Worm (Caenorhabditis elegans) whole organism, mixed stage, embryonic: Measurements from ENCODE around the gene F10C1.9.

Experiments
- M03D4.4 ChIP-seq: sonication (generic microtip); optimal IDR thresholded peaks from 2 replicates; lab custom pipeline; 2017; ENCODE audit warnings: mild to moderate bottlenecking, missing genetic modification characterization, missing compliant biosample characterization
- bed-3 ChIP-seq: fragments of 200-800 bp; sonication (Bioruptor generic); optimal IDR thresholded peaks from 3 replicates; lab custom pipeline; 2018; ENCODE audit warnings: mild to moderate bottlenecking, missing genetic modification characterization, moderate library complexity, missing compliant biosample characterization
- blmp-1 ChIP-seq: fragments of 150-350 bp; optimal IDR thresholded peaks from 2 replicates; lab custom pipeline; 2014; ENCODE audit warnings: missing biosample characterization, missing genetic modification characterization
- ceh-39 ChIP-seq: fragments of 150-350 bp; optimal IDR thresholded peaks from 2 replicates; lab custom pipeline; 2014; ENCODE audit warnings: missing biosample characterization, missing genetic modification characterization
- ceh-43 ChIP-seq: fragments of 200-800 bp; sonication (Bioruptor generic); optimal IDR thresholded peaks from 2 replicates; lab custom pipeline; 2018; ENCODE audit warnings: mild to moderate bottlenecking, missing genetic modification characterization, moderate library complexity, missing compliant biosample characterization
- ceh-83 ChIP-seq: fragments of 200-800 bp; sonication (Bioruptor generic); optimal IDR thresholded peaks from 2 replicates; lab custom pipeline; 2018; ENCODE audit warnings: mild to moderate bottlenecking, missing genetic modification characterization, missing compliant biosample characterization
- ces-1 ChIP-seq: fragments of 150-350 bp; optimal IDR thresholded peaks from 2 replicates; lab custom pipeline; 2014; ENCODE audit warnings: missing biosample characterization, missing genetic modification reagents, missing genetic modification characterization
- cnd-1 ChIP-seq: fragments of 200-800 bp; sonication (Bioruptor generic); optimal IDR thresholded peaks from 2 replicates; lab custom pipeline; 2018; ENCODE audit warnings: mild to moderate bottlenecking, missing genetic modification characterization, missing compliant biosample characterization
- drap-1 ChIP-seq: fragments of 200-800 bp; sonication (Bioruptor generic); optimal IDR thresholded peaks from 3 replicates; lab custom pipeline; 2018; ENCODE audit warnings: mild to moderate bottlenecking, missing genetic modification characterization, missing compliant biosample characterization
- elt-1 ChIP-seq: sonication (generic microtip); optimal IDR thresholded peaks from 2 replicates; lab custom pipeline; 2017; ENCODE audit warnings: missing genetic modification characterization, mild to moderate bottlenecking, missing compliant biosample characterization, antibody characterized with exemption, moderate library complexity, borderline replicate concordance; ENCODE audit not compliant: insufficient read depth
- flh-1 ChIP-seq: fragments of 200-800 bp; sonication (Bioruptor generic); optimal IDR thresholded peaks from 2 replicates; lab custom pipeline; 2018; ENCODE audit warnings: mild to moderate bottlenecking, missing genetic modification characterization, moderate library complexity, missing compliant biosample characterization
- ham-2 ChIP-seq: fragments of 200-800 bp; sonication (Bioruptor generic); optimal IDR thresholded peaks from 2 replicates; lab custom pipeline; 2018; ENCODE audit warnings: mild to moderate bottlenecking, missing genetic modification characterization, missing compliant biosample characterization
- hlh-1 ChIP-seq: fragments of 150-350 bp; optimal IDR thresholded peaks from 2 replicates; lab custom pipeline; 2014; ENCODE audit warnings: missing biosample characterization, missing genetic modification reagents, missing genetic modification characterization
- lin-13 ChIP-seq: fragments of 150-350 bp; optimal IDR thresholded peaks from 2 replicates; lab custom pipeline; 2014; ENCODE audit warnings: missing biosample characterization, missing genetic modification characterization
- lin-32 ChIP-seq: fragments of 200-800 bp; sonication (Bioruptor generic); optimal IDR thresholded peaks from 2 replicates; lab custom pipeline; 2018; ENCODE audit warnings: mild to moderate bottlenecking, missing genetic modification characterization, missing compliant biosample characterization
- lsy-2 ChIP-seq: fragments of 150-350 bp; optimal IDR thresholded peaks from 2 replicates; lab custom pipeline; 2014; ENCODE audit warnings: missing biosample characterization, missing genetic modification characterization
- mab-5 ChIP-seq: fragments of 150-350 bp; optimal IDR thresholded peaks from 2 replicates; lab custom pipeline; 2014; ENCODE audit warnings: missing biosample characterization, missing genetic modification characterization
- mep-1 ChIP-seq: fragments of 150-350 bp; optimal IDR thresholded peaks from 2 replicates; lab custom pipeline; 2017; ENCODE audit warnings: missing biosample characterization, missing genetic modification reagents, missing genetic modification characterization, inconsistent platforms
- mls-2 ChIP-seq: sonication (generic microtip); optimal IDR thresholded peaks from 2 replicates; lab custom pipeline; 2016; ENCODE audit warnings: mild to moderate bottlenecking, missing genetic modification characterization, moderate library complexity, missing compliant biosample characterization
- nhr-12 ChIP-seq: fragments of 150-350 bp; optimal IDR thresholded peaks from 2 replicates; lab custom pipeline; 2014; ENCODE audit warnings: missing biosample characterization, missing genetic modification characterization
- nhr-2 ChIP-seq: fragments of 150-350 bp; optimal IDR thresholded peaks from 2 replicates; lab custom pipeline; 2014; ENCODE audit warnings: missing biosample characterization, missing genetic modification characterization
- nhr-237 ChIP-seq: fragments of 150-350 bp; optimal IDR thresholded peaks from 2 replicates; lab custom pipeline; 2014; ENCODE audit warnings: missing biosample characterization, missing genetic modification characterization
- nhr-28 ChIP-seq: fragments of 150-350 bp; optimal IDR thresholded peaks from 2 replicates; lab custom pipeline; 2014; ENCODE audit warnings: missing biosample characterization, missing genetic modification characterization
- pha-4 ChIP-seq: fragments of 150-350 bp; optimal IDR thresholded peaks from 2 replicates; lab custom pipeline; 2018; ENCODE audit warnings: missing biosample characterization, missing genetic modification reagents, missing genetic modification characterization
- sem-2 ChIP-seq: fragments of 200-800 bp; sonication (Bioruptor generic); optimal IDR thresholded peaks from 2 replicates; lab custom pipeline; 2018; ENCODE audit warnings: mild to moderate bottlenecking, missing genetic modification characterization, missing compliant biosample characterization
- snpc-4 ChIP-seq: fragments of 150-350 bp; optimal IDR thresholded peaks from 2 replicates; lab custom pipeline; 2014; ENCODE audit warnings: missing biosample characterization, missing genetic modification characterization
- sptf-1 ChIP-seq: sonication (generic microtip); optimal IDR thresholded peaks from 2 replicates; lab custom pipeline; 2017; ENCODE audit warnings: mild to moderate bottlenecking, missing genetic modification characterization, moderate library complexity, missing compliant biosample characterization
- tbx-8 ChIP-seq: fragments of 200-800 bp; sonication (Bioruptor generic); optimal IDR thresholded peaks from 2 replicates; lab custom pipeline; 2018; ENCODE audit warnings: mild to moderate bottlenecking, missing genetic modification characterization, moderate library complexity, missing compliant biosample characterization
- unc-120 ChIP-seq: sonication (generic microtip); optimal IDR thresholded peaks from 2 replicates; lab custom pipeline; 2017; ENCODE audit warnings: missing genetic modification characterization, missing compliant biosample characterization; ENCODE audit not compliant: poor library complexity, severe bottlenecking
- unc-39 ChIP-seq: fragments of 150-350 bp; optimal IDR thresholded peaks from 2 replicates; lab custom pipeline; 2014; ENCODE audit warnings: missing biosample characterization, missing genetic modification characterization
- unc-62 ChIP-seq: fragments of 150-350 bp; optimal IDR thresholded peaks from 2 replicates; lab custom pipeline; 2014; ENCODE audit warnings: missing biosample characterization, missing genetic modification reagents, missing genetic modification characterization
- zip-8 ChIP-seq: fragments of 150-350 bp; optimal IDR thresholded peaks from 2 replicates; lab custom pipeline; 2014; ENCODE audit warnings: missing biosample characterization, missing genetic modification characterization
- ztf-11 ChIP-seq: fragments of 150-350 bp; optimal IDR thresholded peaks from 2 replicates; lab custom pipeline; 2014; ENCODE audit warnings: missing biosample characterization, missing genetic modification characterization

F10C1.9 gene

DNA sequence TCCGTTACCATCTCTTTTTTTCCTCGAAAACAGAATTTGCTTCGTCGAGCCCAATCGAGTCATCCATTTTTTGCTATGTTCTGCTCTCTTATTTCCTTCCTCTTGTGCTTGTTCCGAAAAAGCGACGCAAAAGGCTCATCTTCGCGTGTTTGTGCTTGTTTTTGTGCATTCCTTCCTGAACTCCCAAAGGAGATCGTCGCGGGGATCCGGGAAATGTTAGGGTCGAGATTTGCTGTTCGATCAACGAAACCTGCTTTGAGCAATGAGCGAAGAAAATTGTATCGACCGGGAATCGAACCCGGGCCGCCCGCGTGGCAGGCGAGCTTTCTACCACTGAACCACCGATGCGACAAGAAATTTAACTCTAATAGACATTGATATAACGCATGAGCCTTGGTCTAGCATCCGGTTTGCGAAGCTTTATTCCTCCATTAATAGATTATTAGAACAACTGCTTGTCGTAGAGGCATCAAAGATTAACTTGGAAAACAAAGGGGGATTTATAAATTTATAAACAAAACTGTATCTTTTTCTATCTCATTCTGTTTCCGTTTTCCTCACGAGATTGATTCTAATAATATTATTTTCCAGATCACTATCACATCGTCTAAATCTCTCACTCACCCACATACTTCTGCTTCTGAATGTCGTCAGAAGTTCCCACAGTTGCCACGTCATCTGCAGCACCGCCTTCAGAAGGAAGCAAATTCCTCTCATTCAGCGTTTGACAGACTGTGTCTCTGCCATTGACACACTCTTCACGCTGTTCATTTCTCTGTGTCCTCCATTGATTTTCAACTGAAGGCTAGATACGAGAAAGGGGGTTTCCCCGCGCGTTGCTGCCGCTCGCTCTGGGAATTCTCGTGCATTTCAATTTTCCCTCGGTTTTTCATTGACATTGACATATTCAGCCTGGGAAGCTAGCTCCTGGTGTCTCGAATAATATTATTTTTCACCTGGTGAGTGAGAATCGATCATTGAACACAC, 37.1 kb upstream of the F10C1.9 start, which contains the start of gene K05F1.6:
TSS of gene K05F1.6 (plus strand) at position 586 of the 987 bp plus-strand sequence.
- no peak for TF ChIP-seq nhr-2 (tag; lab: Kevin White, UChicago)
- TF ChIP-seq ceh-83 (GFP tag; lab: Kevin White, UChicago), result peak; percentile 78
- TF ChIP-seq nhr-28 (tag; lab: Kevin White, UChicago), result no peak
- TF ChIP-seq M03D4.4 (tag; lab: Kevin White, UChicago), result peak; percentile 70
- peak; percentile 45 for TF ChIP-seq lin-32 (GFP tag; lab: Kevin White, UChicago)
- TF ChIP-seq unc-62 (GFP tag; lab: Kevin White, UChicago), result no peak
- peak; percentile 89 for TF ChIP-seq unc-120 (tag; lab: Kevin White, UChicago)
- TF ChIP-seq flh-1 (GFP tag; lab: Kevin White, UChicago), result peak; percentile 52
- peak; percentile 16 for TF ChIP-seq pha-4 (tag; lab: Kevin White, UChicago)
- no peak for TF ChIP-seq zip-8
- TF ChIP-seq bed-3 (GFP tag; lab: Kevin White, UChicago), result peak; percentile 44
- TF ChIP-seq ceh-39 (tag; lab: Kevin White, UChicago), result no peak
- no peak for TF ChIP-seq nhr-12
- peak; percentile 12 for TF ChIP-seq lin-13 (tag; lab: Kevin White, UChicago)
- TF ChIP-seq snpc-4 (tag; lab: Kevin White, UChicago), result no peak
- no peak for TF ChIP-seq blmp-1 (tag; lab: Kevin White, UChicago)
- no peak for TF ChIP-seq lsy-2 (tag; lab: Kevin White, UChicago)
- TF ChIP-seq mep-1, result no peak
- TF ChIP-seq drap-1, result peak; percentile 69
- no peak for TF ChIP-seq mab-5 (tag; lab: Kevin White, UChicago)
- peak; percentile 36 for TF ChIP-seq tbx-8 (GFP tag; lab: Kevin White, UChicago)
- TF ChIP-seq ztf-11 (tag; lab: Kevin White, UChicago), result no peak
- peak; percentile 76 for TF ChIP-seq ham-2 (GFP tag; lab: Kevin White, UChicago)
- peak; percentile 10 for TF ChIP-seq ceh-43 (GFP tag; lab: Kevin White, UChicago)
- TF ChIP-seq sptf-1 (tag; lab: Kevin White, UChicago), result peak; percentile 81
- peak; percentile 64 for TF ChIP-seq cnd-1
- peak; percentile 72 for TF ChIP-seq mls-2 (tag; lab: Kevin White, UChicago)
- peak; percentile 10 for TF ChIP-seq hlh-1
- TF ChIP-seq unc-39, result no peak
- TF ChIP-seq sem-2, result peak; percentile 65
- no peak for TF ChIP-seq nhr-237 (tag; lab: Kevin White, UChicago)

DNA sequence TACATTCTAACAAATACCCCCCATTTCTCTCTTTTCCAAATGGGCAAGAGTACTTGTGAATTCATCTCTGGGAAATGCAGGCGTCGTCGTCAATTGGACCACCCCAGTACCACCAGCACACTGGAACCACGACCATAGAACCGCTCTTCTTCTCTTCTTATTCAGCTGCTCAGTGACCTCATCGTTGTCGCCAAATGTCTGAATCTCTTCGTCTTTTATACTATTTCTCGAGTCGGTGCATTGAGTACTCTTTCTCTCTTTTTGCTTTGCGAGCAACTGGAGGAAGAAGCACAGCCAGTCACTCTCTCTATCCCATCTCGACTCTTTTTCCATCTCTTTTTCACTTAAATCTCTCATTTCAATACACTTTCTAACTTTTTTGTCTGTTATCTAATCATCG, 34.8 kb upstream of the F10C1.9 start:
- no peak for TF ChIP-seq pha-4 (tag; lab: Kevin White, UChicago)
- TF ChIP-seq ces-1 (GFP tag; lab: Kevin White, UChicago), result peak; percentile 44
- TF ChIP-seq unc-120 (tag; lab: Kevin White, UChicago), result peak; percentile 42
- peak; percentile 18 for TF ChIP-seq hlh-1
- no peak for TF ChIP-seq nhr-2 (tag; lab: Kevin White, UChicago)
- TF ChIP-seq elt-1 (tag; lab: Kevin White, UChicago), result no peak

DNA sequence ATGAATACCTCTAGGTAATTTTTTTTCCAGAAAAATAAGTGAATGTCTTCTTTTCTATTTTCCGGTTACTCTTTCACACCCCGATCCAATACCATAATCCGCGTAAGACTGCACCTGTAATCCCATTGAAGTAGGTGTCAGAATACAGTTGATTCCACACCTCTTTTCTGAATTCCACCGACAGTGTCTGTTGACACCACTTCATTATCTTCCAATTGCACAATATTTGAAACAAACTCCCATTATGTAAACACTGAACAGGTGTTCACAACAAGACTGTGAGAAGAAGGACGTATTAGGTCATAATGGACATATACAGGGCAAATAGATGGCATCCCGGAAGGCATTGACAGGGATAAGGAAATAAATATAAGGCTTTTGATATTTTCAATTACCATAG, 32.3 kb upstream of the F10C1.9 start:
- TF ChIP-seq nhr-237 (tag; lab: Kevin White, UChicago) (no peak), nhr-2 (tag; lab: Kevin White, UChicago) (peak; percentile 94)

DNA sequence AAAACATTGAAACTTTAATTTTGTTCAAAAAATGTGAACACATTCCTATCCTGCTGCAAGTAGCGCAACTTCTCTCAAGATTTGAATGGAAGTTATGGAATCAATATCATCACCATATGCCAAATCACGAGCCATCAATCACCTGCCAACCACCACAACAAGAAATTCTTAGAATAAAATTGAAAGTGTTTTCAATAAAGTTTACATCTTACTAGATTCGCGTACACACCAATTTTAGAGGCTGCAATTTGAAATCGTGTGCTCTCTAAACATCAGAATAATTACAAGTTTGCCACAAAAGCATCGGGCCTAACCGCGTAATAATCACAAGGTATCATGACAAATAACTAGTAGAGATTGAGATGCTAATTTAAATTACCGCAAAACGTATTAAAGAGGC, 29.8 kb upstream of the F10C1.9 start:
- TF ChIP-seq ceh-83 (GFP tag; lab: Kevin White, UChicago) (no peak), ztf-11 (tag; lab: Kevin White, UChicago) (no peak), zip-8 (no peak), nhr-2 (tag; lab: Kevin White, UChicago) (no peak), bed-3 (GFP tag; lab: Kevin White, UChicago) (no peak)
